Worm (Caenorhabditis elegans): ENCODE data around the gene R09A8.2.

ce11 chrX:12633862-12634404 is 14.7 kb downstream of the R09A8.2 start, which contains the start of gene ivns-1:
- TF ChIP-seq tbx-11 (GFP tag; IDR thresholded peaks at IDR 0.05): no peak
- no peak for TF ChIP-seq tra-4 (tag; optimal IDR thresholded peaks at IDR 0.05)
- no peak for TF ChIP-seq tbx-37 (GFP tag; conservative IDR thresholded peaks at IDR 0.05)
- no peak for TF ChIP-seq hmg-4 (GFP tag; optimal IDR thresholded peaks at IDR 0.05)
- no peak for TF ChIP-seq ama-1 (optimal IDR thresholded peaks at IDR 0.05)
- no peak for TF ChIP-seq hnd-1 (tag; optimal IDR thresholded peaks at IDR 0.05)
- TF ChIP-seq scrt-1 (GFP tag; IDR thresholded peaks at IDR 0.05): no peak
- TF ChIP-seq aly-1 (tag; optimal IDR thresholded peaks at IDR 0.05): no peak
- TF ChIP-seq flt-1 (GFP tag; IDR thresholded peaks at IDR 0.05): no peak

Measured in whole organism, early embryonic.